Worm (Caenorhabditis elegans) whole organism, mixed stage, embryonic: Measurements from ENCODE around the gene F36H9.10.

Experiments used
- M03D4.4 ChIP-seq: sonication (generic microtip); optimal IDR thresholded peaks from 2 replicates; lab custom pipeline; 2017; ENCODE audit warnings: mild to moderate bottlenecking, missing genetic modification characterization, missing compliant biosample characterization
- bed-3 ChIP-seq: fragments of 200-800 bp; sonication (Bioruptor generic); optimal IDR thresholded peaks from 3 replicates; lab custom pipeline; 2018; ENCODE audit warnings: mild to moderate bottlenecking, missing genetic modification characterization, moderate library complexity, missing compliant biosample characterization
- blmp-1 ChIP-seq: fragments of 150-350 bp; optimal IDR thresholded peaks from 2 replicates; lab custom pipeline; 2014; ENCODE audit warnings: missing biosample characterization, missing genetic modification characterization
- ceh-43 ChIP-seq: fragments of 200-800 bp; sonication (Bioruptor generic); optimal IDR thresholded peaks from 2 replicates; lab custom pipeline; 2018; ENCODE audit warnings: mild to moderate bottlenecking, missing genetic modification characterization, moderate library complexity, missing compliant biosample characterization
- ces-1 ChIP-seq: fragments of 150-350 bp; optimal IDR thresholded peaks from 2 replicates; lab custom pipeline; 2014; ENCODE audit warnings: missing biosample characterization, missing genetic modification reagents, missing genetic modification characterization
- cnd-1 ChIP-seq: fragments of 200-800 bp; sonication (Bioruptor generic); optimal IDR thresholded peaks from 2 replicates; lab custom pipeline; 2018; ENCODE audit warnings: mild to moderate bottlenecking, missing genetic modification characterization, missing compliant biosample characterization
- drap-1 ChIP-seq: fragments of 200-800 bp; sonication (Bioruptor generic); optimal IDR thresholded peaks from 3 replicates; lab custom pipeline; 2018; ENCODE audit warnings: mild to moderate bottlenecking, missing genetic modification characterization, missing compliant biosample characterization
- elt-1 ChIP-seq: sonication (generic microtip); optimal IDR thresholded peaks from 2 replicates; lab custom pipeline; 2017; ENCODE audit warnings: missing genetic modification characterization, mild to moderate bottlenecking, missing compliant biosample characterization, antibody characterized with exemption, moderate library complexity, borderline replicate concordance; ENCODE audit not compliant: insufficient read depth
- flh-1 ChIP-seq: fragments of 200-800 bp; sonication (Bioruptor generic); optimal IDR thresholded peaks from 2 replicates; lab custom pipeline; 2018; ENCODE audit warnings: mild to moderate bottlenecking, missing genetic modification characterization, moderate library complexity, missing compliant biosample characterization
- ham-2 ChIP-seq: fragments of 200-800 bp; sonication (Bioruptor generic); optimal IDR thresholded peaks from 2 replicates; lab custom pipeline; 2018; ENCODE audit warnings: mild to moderate bottlenecking, missing genetic modification characterization, missing compliant biosample characterization
- hlh-1 ChIP-seq: fragments of 150-350 bp; optimal IDR thresholded peaks from 2 replicates; lab custom pipeline; 2014; ENCODE audit warnings: missing biosample characterization, missing genetic modification reagents, missing genetic modification characterization
- lin-13 ChIP-seq: fragments of 150-350 bp; optimal IDR thresholded peaks from 2 replicates; lab custom pipeline; 2014; ENCODE audit warnings: missing biosample characterization, missing genetic modification characterization
- lin-32 ChIP-seq: fragments of 200-800 bp; sonication (Bioruptor generic); optimal IDR thresholded peaks from 2 replicates; lab custom pipeline; 2018; ENCODE audit warnings: mild to moderate bottlenecking, missing genetic modification characterization, missing compliant biosample characterization
- lsy-2 ChIP-seq: fragments of 150-350 bp; optimal IDR thresholded peaks from 2 replicates; lab custom pipeline; 2014; ENCODE audit warnings: missing biosample characterization, missing genetic modification characterization
- mab-5 ChIP-seq: fragments of 150-350 bp; optimal IDR thresholded peaks from 2 replicates; lab custom pipeline; 2014; ENCODE audit warnings: missing biosample characterization, missing genetic modification characterization
- mep-1 ChIP-seq: fragments of 150-350 bp; optimal IDR thresholded peaks from 2 replicates; lab custom pipeline; 2017; ENCODE audit warnings: missing biosample characterization, missing genetic modification reagents, missing genetic modification characterization, inconsistent platforms
- mls-2 ChIP-seq: sonication (generic microtip); optimal IDR thresholded peaks from 2 replicates; lab custom pipeline; 2016; ENCODE audit warnings: mild to moderate bottlenecking, missing genetic modification characterization, moderate library complexity, missing compliant biosample characterization
- nhr-12 ChIP-seq: fragments of 150-350 bp; optimal IDR thresholded peaks from 2 replicates; lab custom pipeline; 2014; ENCODE audit warnings: missing biosample characterization, missing genetic modification characterization
- nhr-2 ChIP-seq: fragments of 150-350 bp; optimal IDR thresholded peaks from 2 replicates; lab custom pipeline; 2014; ENCODE audit warnings: missing biosample characterization, missing genetic modification characterization
- nhr-237 ChIP-seq: fragments of 150-350 bp; optimal IDR thresholded peaks from 2 replicates; lab custom pipeline; 2014; ENCODE audit warnings: missing biosample characterization, missing genetic modification characterization
- nhr-28 ChIP-seq: fragments of 150-350 bp; optimal IDR thresholded peaks from 2 replicates; lab custom pipeline; 2014; ENCODE audit warnings: missing biosample characterization, missing genetic modification characterization
- nhr-76 ChIP-seq: sonication (generic microtip); optimal IDR thresholded peaks from 2 replicates; lab custom pipeline; 2017; ENCODE audit warnings: missing biosample characterization, missing genetic modification characterization
- pha-4 ChIP-seq: fragments of 150-350 bp; optimal IDR thresholded peaks from 2 replicates; lab custom pipeline; 2018; ENCODE audit warnings: missing biosample characterization, missing genetic modification reagents, missing genetic modification characterization
- sem-2 ChIP-seq: fragments of 200-800 bp; sonication (Bioruptor generic); optimal IDR thresholded peaks from 2 replicates; lab custom pipeline; 2018; ENCODE audit warnings: mild to moderate bottlenecking, missing genetic modification characterization, missing compliant biosample characterization
- snpc-4 ChIP-seq: fragments of 150-350 bp; optimal IDR thresholded peaks from 2 replicates; lab custom pipeline; 2014; ENCODE audit warnings: missing biosample characterization, missing genetic modification characterization
- sptf-1 ChIP-seq: sonication (generic microtip); optimal IDR thresholded peaks from 2 replicates; lab custom pipeline; 2017; ENCODE audit warnings: mild to moderate bottlenecking, missing genetic modification characterization, moderate library complexity, missing compliant biosample characterization
- tbx-8 ChIP-seq: fragments of 200-800 bp; sonication (Bioruptor generic); optimal IDR thresholded peaks from 2 replicates; lab custom pipeline; 2018; ENCODE audit warnings: mild to moderate bottlenecking, missing genetic modification characterization, moderate library complexity, missing compliant biosample characterization
- unc-120 ChIP-seq: sonication (generic microtip); optimal IDR thresholded peaks from 2 replicates; lab custom pipeline; 2017; ENCODE audit warnings: missing genetic modification characterization, missing compliant biosample characterization; ENCODE audit not compliant: poor library complexity, severe bottlenecking
- unc-39 ChIP-seq: fragments of 150-350 bp; optimal IDR thresholded peaks from 2 replicates; lab custom pipeline; 2014; ENCODE audit warnings: missing biosample characterization, missing genetic modification characterization
- unc-62 ChIP-seq: fragments of 150-350 bp; optimal IDR thresholded peaks from 2 replicates; lab custom pipeline; 2014; ENCODE audit warnings: missing biosample characterization, missing genetic modification reagents, missing genetic modification characterization
- zip-8 ChIP-seq: fragments of 150-350 bp; optimal IDR thresholded peaks from 2 replicates; lab custom pipeline; 2014; ENCODE audit warnings: missing biosample characterization, missing genetic modification characterization
- ztf-11 ChIP-seq: fragments of 150-350 bp; optimal IDR thresholded peaks from 2 replicates; lab custom pipeline; 2014; ENCODE audit warnings: missing biosample characterization, missing genetic modification characterization

The F36H9.10 gene

ce11 chrV:1756099-1756498 lies 41.9 kb upstream of the F36H9.10 start:
- TF ChIP-seq drap-1, result no peak

- TF ChIP-seq cnd-1 (tag; lab: Kevin White, UChicago) (no peak), nhr-12 (tag; lab: Kevin White, UChicago) (no peak), ces-1 (GFP tag; lab: Kevin White, UChicago) (no peak), blmp-1 (tag; lab: Kevin White, UChicago) (no peak), mls-2 (tag; lab: Kevin White, UChicago) (no peak), unc-62 (GFP tag; lab: Kevin White, UChicago) (no peak), nhr-28 (tag; lab: Kevin White, UChicago) (no peak), ham-2 (GFP tag; lab: Kevin White, UChicago) (no peak), mep-1 (tag; lab: Kevin White, UChicago) (no peak), nhr-76 (no peak), hlh-1 (tag; lab: Kevin White, UChicago) (no peak), sptf-1 (tag; lab: Kevin White, UChicago) (no peak), elt-1 (tag; lab: Kevin White, UChicago) (no peak), bed-3 (GFP tag; lab: Kevin White, UChicago) (no peak), sem-2 (no peak), pha-4 (tag; lab: Kevin White, UChicago) (no peak), zip-8 (tag; lab: Kevin White, UChicago) (no peak), drap-1 (no peak), M03D4.4 (no peak)
Measured at ce11 chrV:1756856-1757255, 41.1 kb upstream of the F36H9.10 start, which contains the start of gene clec-204. TSS of gene clec-204 (plus strand) at chrV:1757156.

- TF ChIP-seq ces-1 (GFP tag; lab: Kevin White, UChicago) (no peak), zip-8 (tag; lab: Kevin White, UChicago) (no peak), nhr-237 (tag; lab: Kevin White, UChicago) (no peak), pha-4 (tag; lab: Kevin White, UChicago) (no peak), cnd-1 (tag; lab: Kevin White, UChicago) (no peak), drap-1 (no peak), nhr-76 (no peak), mep-1 (tag; lab: Kevin White, UChicago) (no peak), lsy-2 (no peak), blmp-1 (tag; lab: Kevin White, UChicago) (no peak), ham-2 (GFP tag; lab: Kevin White, UChicago) (no peak), lin-32 (GFP tag; lab: Kevin White, UChicago) (no peak), M03D4.4 (no peak)
Measured at ce11 chrV:1760682-1761081, 37.3 kb upstream of the F36H9.10 start, which contains the start of gene clec-205. TSS of gene clec-205 (plus strand) at chrV:1760893.

ce11 chrV:1767427-1767826 lies 30.6 kb upstream of the F36H9.10 start:
- TF ChIP-seq bed-3 (GFP tag; lab: Kevin White, UChicago) (no peak), nhr-28 (tag; lab: Kevin White, UChicago) (no peak), unc-39 (tag; lab: Kevin White, UChicago) (no peak), nhr-237 (tag; lab: Kevin White, UChicago) (no peak), mab-5 (tag; lab: Kevin White, UChicago) (no peak), M03D4.4 (no peak), hlh-1 (tag; lab: Kevin White, UChicago) (no peak), nhr-12 (tag; lab: Kevin White, UChicago) (no peak), mls-2 (tag; lab: Kevin White, UChicago) (no peak), blmp-1 (tag; lab: Kevin White, UChicago) (no peak), unc-120 (no peak), pha-4 (tag; lab: Kevin White, UChicago) (no peak), lin-13 (tag; lab: Kevin White, UChicago) (no peak), unc-62 (GFP tag; lab: Kevin White, UChicago) (no peak), ceh-43 (GFP tag; lab: Kevin White, UChicago) (no peak), tbx-8 (no peak)
- TF ChIP-seq, all 35 proteins: peak for 0

- no peak for TF ChIP-seq ztf-11
- TF ChIP-seq elt-1 (tag; lab: Kevin White, UChicago), result peak; percentile 13
- no peak for TF ChIP-seq nhr-2 (tag; lab: Kevin White, UChicago)
- TF ChIP-seq snpc-4 (tag; lab: Kevin White, UChicago), result no peak
- TF ChIP-seq unc-120, result peak; percentile 23
- TF ChIP-seq flh-1, result no peak
- TF ChIP-seq lsy-2, result no peak
- TF ChIP-seq sem-2, result no peak
Measured at ce11 chrV:1771727-1772126, 26.3 kb upstream of the F36H9.10 start, which contains the start of gene dhs-13. TSS of gene dhs-13 (minus strand) at chrV:1771734.
